Worm (Caenorhabditis elegans) whole organism, L4/young adult: ENCODE measurements around the gene npl-10.

Experiments used
- W03F9.2 ChIP-seq: fragments of 150-350 bp; optimal IDR thresholded peaks from 2 replicates; lab custom pipeline; 2014; ENCODE audit warnings: missing biosample characterization, missing genetic modification characterization
- him-1 ChIP-seq: sonication (generic microtip); optimal IDR thresholded peaks from 2 replicates; lab custom pipeline; 2016; ENCODE audit warnings: missing genotype, missing genetic modification reagents, missing genetic modification characterization, missing compliant biosample characterization

ce11 chrIII:3916624-3917023 lies 19.1 kb downstream of the npl-10 start, which contains the start of gene ccdc-47:
- no peak for TF ChIP-seq him-1 (tag; lab: Kevin White, UChicago)
- TF ChIP-seq W03F9.2 (tag; lab: Kevin White, UChicago): peak; percentile 85
